Fruit fly (Drosophila melanogaster) whole organism, embryonic: Measurements from ENCODE around the gene CG5934.

Source experiments
- ATbp ChIP-seq: fragments of 200-800 bp; sonication (Bioruptor generic); optimal IDR thresholded peaks from 2 replicates; lab custom pipeline; 2017; ENCODE audit warnings: missing biosample characterization, mild to moderate bottlenecking, missing genetic modification characterization, missing genetic modification reagents
- Ada2b ChIP-seq: fragments of 200-800 bp; sonication (Bioruptor generic); IDR thresholded peaks from 2 replicates; pipeline ENCODE4 v1.3.6; 2022; ENCODE audit warnings: missing biosample characterization, missing genetic modification characterization
- Adf1 ChIP-seq: fragments of 200-800 bp; sonication (Bioruptor generic); IDR thresholded peaks from 2 replicates; pipeline ENCODE4 v1.3.6; 2022; ENCODE audit warnings: missing biosample characterization, missing genetic modification characterization
- CG12299 ChIP-seq: fragments of 200-800 bp; sonication (Bioruptor generic); optimal IDR thresholded peaks from 2 replicates; lab custom pipeline; 2018; ENCODE audit warnings: missing biosample characterization, mild to moderate bottlenecking, missing genetic modification characterization
- CG14965 ChIP-seq: fragments of 200-800 bp; sonication (Bioruptor generic); optimal IDR thresholded peaks from 2 replicates; lab custom pipeline; 2016; ENCODE audit warnings: missing biosample characterization, missing genetic modification characterization, borderline replicate concordance
- CG15696 ChIP-seq: fragments of 200-800 bp; sonication (Bioruptor generic); optimal IDR thresholded peaks from 2 replicates; lab custom pipeline; 2019; ENCODE audit warnings: missing biosample characterization, mild to moderate bottlenecking, missing genetic modification characterization, moderate library complexity
- CG17328 ChIP-seq: fragments of 200-800 bp; sonication (Bioruptor generic); IDR thresholded peaks from 2 replicates; pipeline ENCODE4 v1.3.6; 2022; ENCODE audit warnings: missing biosample characterization, missing genetic modification characterization
- CG17359 ChIP-seq: fragments of 200-800 bp; sonication (Bioruptor generic); optimal IDR thresholded peaks from 3 replicates; lab custom pipeline; 2018; ENCODE audit warnings: missing biosample characterization, mild to moderate bottlenecking, missing genetic modification characterization, moderate library complexity
- CG18599 ChIP-seq: fragments of 200-800 bp; sonication (Bioruptor generic); optimal IDR thresholded peaks from 3 replicates; lab custom pipeline; 2017; ENCODE audit warnings: missing biosample characterization, missing genetic modification characterization, mild to moderate bottlenecking, moderate library complexity, missing genetic modification reagents
- CG31441 ChIP-seq: fragments of 200-800 bp; sonication (Bioruptor generic); IDR thresholded peaks from 2 replicates; pipeline ENCODE4 v1.3.6; 2022; ENCODE audit warnings: missing biosample characterization, missing genetic modification characterization
- CG33557 ChIP-seq: fragments of 200-800 bp; sonication (Bioruptor generic); optimal IDR thresholded peaks from 2 replicates; lab custom pipeline; 2019; ENCODE audit warnings: missing biosample characterization, mild to moderate bottlenecking, missing genetic modification characterization, moderate library complexity
- CG3995 ChIP-seq: fragments of 200-800 bp; sonication (Bioruptor generic); optimal IDR thresholded peaks from 3 replicates; lab custom pipeline; 2016; ENCODE audit warnings: missing biosample characterization, missing genetic modification characterization
- CG4282 ChIP-seq: fragments of 200-800 bp; sonication (Bioruptor generic); optimal IDR thresholded peaks from 2 replicates; lab custom pipeline; 2016; ENCODE audit warnings: missing biosample characterization, missing genetic modification characterization
- CG5180 ChIP-seq: fragments of 200-800 bp; sonication (Bioruptor generic); optimal IDR thresholded peaks from 3 replicates; lab custom pipeline; 2017; ENCODE audit warnings: missing biosample characterization, missing genetic modification characterization, mild to moderate bottlenecking, moderate library complexity, missing genetic modification reagents
- CG6854 ChIP-seq: fragments of 200-800 bp; sonication (Bioruptor generic); optimal IDR thresholded peaks from 3 replicates; lab custom pipeline; 2017; ENCODE audit warnings: missing biosample characterization, mild to moderate bottlenecking, missing genetic modification characterization
- CG7839 ChIP-seq: fragments of 200-800 bp; sonication (Bioruptor generic); optimal IDR thresholded peaks from 3 replicates; lab custom pipeline; 2018; ENCODE audit warnings: missing biosample characterization, mild to moderate bottlenecking, missing genetic modification characterization, moderate library complexity
- CG9437 ChIP-seq: fragments of 200-800 bp; sonication (Bioruptor generic); optimal IDR thresholded peaks from 2 replicates; lab custom pipeline; 2018; ENCODE audit warnings: missing biosample characterization, mild to moderate bottlenecking, missing genetic modification characterization
- Camta ChIP-seq: fragments of 200-800 bp; sonication (Bioruptor generic); optimal IDR thresholded peaks from 2 replicates; lab custom pipeline; 2016; ENCODE audit warnings: missing biosample characterization, missing genetic modification characterization
- Elba2 ChIP-seq: fragments of 200-800 bp; sonication (Bioruptor generic); optimal IDR thresholded peaks from 3 replicates; lab custom pipeline; 2016; ENCODE audit warnings: missing biosample characterization, missing genetic modification characterization
- Ets97D ChIP-seq: fragments of 200-800 bp; sonication (Bioruptor generic); optimal IDR thresholded peaks from 3 replicates; lab custom pipeline; 2016; ENCODE audit warnings: missing biosample characterization, missing genetic modification characterization
- Hmr ChIP-seq: fragments of 200-800 bp; sonication (Bioruptor generic); optimal IDR thresholded peaks from 3 replicates; lab custom pipeline; 2017; ENCODE audit warnings: mild to moderate bottlenecking, missing biosample characterization, missing genetic modification reagents, missing genetic modification characterization
- Hr51 ChIP-seq, 2 experiments: fragments of 200-800 bp; sonication (Bioruptor generic); optimal IDR thresholded peaks; 2 replicates in 1 of 2; 3 replicates in 1 of 2; lab custom pipeline; 2016 to 2018; ENCODE audit warnings: missing biosample characterization in 2 of 2, missing genetic modification characterization in 2 of 2, mild to moderate bottlenecking in 1 of 2, moderate library complexity in 1 of 2
- NK7.1 ChIP-seq: fragments of 200-800 bp; sonication (Bioruptor generic); optimal IDR thresholded peaks from 3 replicates; lab custom pipeline; 2016; ENCODE audit warnings: missing biosample characterization, missing genetic modification characterization
- Oli ChIP-seq: fragments of 200-800 bp; sonication (Bioruptor generic); optimal IDR thresholded peaks from 2 replicates; lab custom pipeline; 2018; ENCODE audit warnings: missing biosample characterization, mild to moderate bottlenecking, missing genetic modification characterization, moderate library complexity
- Opbp ChIP-seq: fragments of 200-800 bp; sonication (Bioruptor generic); IDR thresholded peaks from 3 replicates; pipeline ENCODE4 v1.3.6; 2022; ENCODE audit warnings: missing biosample characterization, missing genetic modification characterization; ENCODE audit not compliant: partially characterized antibody
- Optix ChIP-seq: fragments of 200-800 bp; sonication (Bioruptor generic); IDR thresholded peaks from 3 replicates; pipeline ENCODE4 v1.3.6; 2022; ENCODE audit warnings: missing biosample characterization, missing genetic modification characterization
- Sox102F ChIP-seq: fragments of 200-800 bp; sonication (Bioruptor generic); optimal IDR thresholded peaks from 2 replicates; lab custom pipeline; 2018; ENCODE audit warnings: missing biosample characterization, mild to moderate bottlenecking, missing genetic modification characterization, moderate library complexity
- Ssrp ChIP-seq: fragments of 200-800 bp; sonication (Bioruptor generic); optimal IDR thresholded peaks from 2 replicates; lab custom pipeline; 2018; ENCODE audit warnings: missing biosample characterization, mild to moderate bottlenecking, missing genetic modification characterization, moderate library complexity
- abd-A ChIP-seq: fragments of 200-800 bp; sonication (Bioruptor generic); optimal IDR thresholded peaks from 3 replicates; lab custom pipeline; 2019; ENCODE audit warnings: missing biosample characterization, mild to moderate bottlenecking, missing genetic modification characterization, moderate library complexity
- bigmax ChIP-seq: fragments of 200-800 bp; sonication (Bioruptor generic); optimal IDR thresholded peaks from 2 replicates; lab custom pipeline; 2018; ENCODE audit warnings: missing biosample characterization, mild to moderate bottlenecking, missing genetic modification characterization
- caup ChIP-seq: fragments of 200-800 bp; sonication (Bioruptor generic); optimal IDR thresholded peaks from 3 replicates; lab custom pipeline; 2017; ENCODE audit warnings: missing biosample characterization, mild to moderate bottlenecking, missing genetic modification characterization, moderate library complexity; ENCODE audit not compliant: severe bottlenecking
- cg ChIP-seq: fragments of 200-800 bp; sonication (Bioruptor generic); optimal IDR thresholded peaks from 3 replicates; lab custom pipeline; 2019; ENCODE audit warnings: missing biosample characterization, mild to moderate bottlenecking, missing genetic modification characterization, moderate library complexity
- en ChIP-seq: fragments of 200-800 bp; sonication (Bioruptor generic); optimal IDR thresholded peaks from 2 replicates; lab custom pipeline; 2016; ENCODE audit warnings: missing biosample characterization, missing genetic modification characterization
- fd96Cb ChIP-seq: fragments of 200-800 bp; sonication (Bioruptor generic); optimal IDR thresholded peaks from 2 replicates; lab custom pipeline; 2018; ENCODE audit warnings: missing biosample characterization, mild to moderate bottlenecking, missing genetic modification characterization, moderate library complexity
- luna ChIP-seq: fragments of 200-800 bp; sonication (Bioruptor generic); optimal IDR thresholded peaks from 2 replicates; lab custom pipeline; 2016; ENCODE audit warnings: missing biosample characterization, missing genetic modification characterization
- maf-S ChIP-seq: fragments of 200-800 bp; sonication (Bioruptor generic); optimal IDR thresholded peaks from 2 replicates; lab custom pipeline; 2016; ENCODE audit warnings: missing biosample characterization, missing genetic modification characterization
- mam ChIP-seq: fragments of 200-800 bp; sonication (Bioruptor generic); optimal IDR thresholded peaks from 3 replicates; lab custom pipeline; 2016; ENCODE audit warnings: missing biosample characterization, missing genetic modification characterization
- nerfin-1 ChIP-seq: fragments of 200-800 bp; sonication (Bioruptor generic); optimal IDR thresholded peaks from 3 replicates; lab custom pipeline; 2019; ENCODE audit warnings: missing biosample characterization, mild to moderate bottlenecking, missing genetic modification characterization, moderate library complexity
- psq ChIP-seq: fragments of 200-800 bp; sonication (Bioruptor generic); optimal IDR thresholded peaks from 2 replicates; lab custom pipeline; 2017; ENCODE audit warnings: missing biosample characterization, missing genetic modification characterization
- pum ChIP-seq: fragments of 200-800 bp; sonication (Bioruptor generic); optimal IDR thresholded peaks from 2 replicates; lab custom pipeline; 2016; ENCODE audit warnings: missing biosample characterization, missing genetic modification characterization
- so ChIP-seq: fragments of 200-800 bp; sonication (Bioruptor generic); IDR thresholded peaks from 3 replicates; pipeline ENCODE4 v1.3.6; 2022; ENCODE audit warnings: missing biosample characterization, missing genetic modification characterization
- sqz ChIP-seq: fragments of 200-800 bp; sonication (Bioruptor generic); optimal IDR thresholded peaks from 3 replicates; lab custom pipeline; 2018; ENCODE audit warnings: missing biosample characterization, mild to moderate bottlenecking, missing genetic modification characterization
- tll ChIP-seq, 2 experiments: fragments of 200-800 bp in 1 of 2; fragments of >200 bp in 1 of 2; sonication (Bioruptor generic) in 1 of 2; optimal IDR thresholded peaks; 2 replicates each; lab custom pipeline; 2017 to 2019; ENCODE audit warnings: missing biosample characterization in 2 of 2, missing genetic modification characterization in 2 of 2, mild to moderate bottlenecking in 1 of 2, moderate library complexity in 1 of 2
- usp ChIP-seq: fragments of >200 bp; optimal IDR thresholded peaks from 2 replicates; lab custom pipeline; 2017; ENCODE audit warnings: missing biosample characterization, missing genetic modification characterization
- wdn ChIP-seq: fragments of 200-800 bp; sonication (Bioruptor generic); IDR thresholded peaks from 2 replicates; pipeline ENCODE4 v1.3.6; 2022; ENCODE audit warnings: missing biosample characterization, missing genetic modification characterization
- zen2 ChIP-seq: fragments of 200-800 bp; sonication (Bioruptor generic); IDR thresholded peaks from 3 replicates; pipeline ENCODE4 v1.3.6; 2022; ENCODE audit warnings: missing biosample characterization, missing genetic modification characterization; ENCODE audit not compliant: partially characterized antibody
- zf30C ChIP-seq: fragments of 200-800 bp; sonication (Bioruptor generic); optimal IDR thresholded peaks from 3 replicates; lab custom pipeline; 2018; ENCODE audit warnings: missing biosample characterization, mild to moderate bottlenecking, missing genetic modification characterization

The CG5934 gene

dm6 chr3R:27274533-27275447, 1.3 kb downstream of the CG5934 start, which contains the start of gene CG5938 (continued):
- TF ChIP-seq CG4282 (GFP tag; lab: Kevin White, UChicago) (no peak), CG17328 (no peak), NK7.1 (no peak), tll (GFP tag; optimal IDR thresholded peaks at IDR 0.05; lab: Kevin White, UChicago) (peak in 1 of 2 experiments; percentile 76), fd96Cb (tag; lab: Kevin White, UChicago) (no peak), CG6854 (GFP tag; lab: Kevin White, UChicago) (no peak), CG7839 (tag; lab: Kevin White, UChicago) (peak; percentile 18), Hr51 (GFP tag; optimal IDR thresholded peaks at IDR 0.05; lab: Kevin White, UChicago) (peak in 1 of 2 experiments; percentile 29), psq (no peak), Adf1 (GFP tag; lab: Robert Waterston, UW) (no peak; the same call in 1 of the 2 replicates), Hmr (GFP tag; lab: Kevin White, UChicago) (no peak), CG15696 (tag; lab: Kevin White, UChicago) (peak; percentile 5), CG3995 (GFP tag; lab: Kevin White, UChicago) (peak; percentile 22), Oli (tag; lab: Kevin White, UChicago) (no peak), CG31441 (GFP tag; lab: Robert Waterston, UW) (peak; percentile 50; the same call in 1 of the 2 replicates), cg (GFP tag; lab: Kevin White, UChicago) (peak; percentile 90), abd-A (tag; lab: Kevin White, UChicago) (peak; percentile 38), bigmax (GFP tag; lab: Kevin White, UChicago) (no peak), Sox102F (peak; percentile 40), sqz (GFP tag; lab: Kevin White, UChicago) (no peak), CG33557 (GFP tag; lab: Kevin White, UChicago) (no peak), CG14965 (GFP tag; lab: Kevin White, UChicago) (no peak), Opbp (GFP tag; lab: Robert Waterston, UW) (no peak), so (GFP tag; lab: Robert Waterston, UW) (0 out of 3 replicates have a peak, but pooled peaks have one; percentile 31), en (GFP tag; lab: Kevin White, UChicago) (no peak), CG9437 (peak; percentile 52), caup (GFP tag; lab: Kevin White, UChicago) (no peak), CG18599 (GFP tag; lab: Kevin White, UChicago) (peak; percentile 29), Ada2b (GFP tag; lab: Robert Waterston, UW) (peak; percentile 6; the same call in 1 of the 2 replicates), Optix (GFP tag; lab: Robert Waterston, UW) (no peak), mam (GFP tag; lab: Kevin White, UChicago) (no peak), maf-S (GFP tag; lab: Kevin White, UChicago) (no peak), CG5180 (GFP tag; lab: Kevin White, UChicago) (no peak), Elba2 (no peak), wdn (GFP tag; lab: Robert Waterston, UW) (no peak), Ets97D (no peak), luna (GFP tag; lab: Kevin White, UChicago) (no peak), zen2 (no peak), zf30C (no peak), nerfin-1 (tag; lab: Kevin White, UChicago) (peak; percentile 2), ATbp (GFP tag; lab: Kevin White, UChicago) (no peak), Ssrp (tag; lab: Kevin White, UChicago) (peak; percentile 21), usp (GFP tag; lab: Kevin White, UChicago) (no peak), CG12299 (tag; lab: Kevin White, UChicago) (no peak), Camta (no peak), CG17359 (tag; lab: Kevin White, UChicago) (peak; percentile 24), pum (GFP tag; lab: Kevin White, UChicago) (no peak)
